Worm (Caenorhabditis elegans) whole organism, L1 larva: ENCODE data around the gene fbxc-40.
"Not testable (repeated sequence)": the region's sequence is repeated elsewhere in the genome, so short reads cannot be mapped to it uniquely, and the experiment has no call there.

Experiments
- C34B4.2 ChIP-seq: sonication (generic microtip); optimal IDR thresholded peaks from 2 replicates; lab custom pipeline; 2017; ENCODE audit warnings: mild to moderate bottlenecking, missing genetic modification characterization, missing compliant biosample characterization
- Y116A8C.19 ChIP-seq: sonication (generic microtip); optimal IDR thresholded peaks from 2 replicates; lab custom pipeline; 2016; ENCODE audit warnings: missing compliant biosample characterization, missing genetic modification characterization, borderline replicate concordance
- ceh-63 ChIP-seq: fragments of 200-800 bp; sonication (Bioruptor generic); optimal IDR thresholded peaks from 2 replicates; lab custom pipeline; 2018; ENCODE audit warnings: mild to moderate bottlenecking, missing genetic modification characterization, missing compliant biosample characterization
- ceh-82 ChIP-seq, 3 experiments: fragments of 150-350 bp in 1 of 3; sonication (generic microtip) in 2 of 3; optimal IDR thresholded peaks; 2 replicates each; lab custom pipeline; 2014 to 2017; ENCODE audit warnings: missing biosample characterization in 3 of 3, missing genetic modification characterization in 3 of 3
- dpl-1 ChIP-seq, 3 experiments: fragments of 150-350 bp in 2 of 3; sonication (generic microtip) in 1 of 3; optimal IDR thresholded peaks; 2 replicates each; lab custom pipeline; 2014 to 2017; ENCODE audit warnings: missing biosample characterization in 3 of 3, missing genetic modification characterization in 3 of 3, missing genetic modification reagents in 3 of 3
- efl-1 ChIP-seq, 4 experiments: fragments of 150-350 bp; optimal IDR thresholded peaks in 3 of 4; peaks in 1 of 4; 1 replicate in 1 of 4; 2 replicates in 3 of 4; lab custom pipeline; 2014; ENCODE audit warnings: missing biosample characterization in 2 of 4, missing genetic modification characterization in 2 of 4, missing genetic modification reagents in 2 of 4
- egl-13 ChIP-seq: sonication (generic microtip); optimal IDR thresholded peaks from 2 replicates; lab custom pipeline; 2016; ENCODE audit warnings: missing genotype, missing genetic modification reagents, missing genetic modification characterization, missing compliant biosample characterization
- egl-27 ChIP-seq, 2 experiments: fragments of 150-350 bp in 1 of 2; sonication (generic microtip); optimal IDR thresholded peaks; 3 replicates each; lab custom pipeline; 2017 to 2018; ENCODE audit warnings: missing biosample characterization in 2 of 2, missing genetic modification characterization in 2 of 2, missing genetic modification reagents in 2 of 2
- elt-2 ChIP-seq: sonication (generic microtip); optimal IDR thresholded peaks from 2 replicates; lab custom pipeline; 2016; ENCODE audit warnings: missing genetic modification characterization, mild to moderate bottlenecking, inconsistent platforms, missing compliant biosample characterization, missing genetic modification reagents
- fkh-10 ChIP-seq: sonication (generic microtip); optimal IDR thresholded peaks from 2 replicates; lab custom pipeline; 2017; ENCODE audit warnings: missing biosample characterization, missing genetic modification reagents, missing genetic modification characterization
- hlh-4 ChIP-seq: sonication (generic microtip); optimal IDR thresholded peaks from 2 replicates; lab custom pipeline; 2016; ENCODE audit warnings: mild to moderate bottlenecking, missing genetic modification characterization, missing compliant biosample characterization
- irx-1 ChIP-seq: sonication (generic microtip); optimal IDR thresholded peaks from 2 replicates; lab custom pipeline; 2016; ENCODE audit warnings: missing genetic modification characterization, missing compliant biosample characterization
- lin-14 ChIP-seq: fragments of 200-800 bp; sonication (Bioruptor generic); optimal IDR thresholded peaks from 2 replicates; lab custom pipeline; 2018; ENCODE audit warnings: mild to moderate bottlenecking, missing genetic modification characterization, moderate library complexity, missing compliant biosample characterization
- nhr-28 ChIP-seq: fragments of 150-350 bp; optimal IDR thresholded peaks from 2 replicates; lab custom pipeline; 2014; ENCODE audit warnings: missing biosample characterization, missing genetic modification characterization
- sptf-1 ChIP-seq: fragments of 150-350 bp; optimal IDR thresholded peaks from 2 replicates; lab custom pipeline; 2014; ENCODE audit warnings: missing biosample characterization, missing genetic modification characterization
- unc-130 ChIP-seq: fragments of 150-350 bp; optimal IDR thresholded peaks from 2 replicates; lab custom pipeline; 2017; ENCODE audit warnings: missing biosample characterization, missing genetic modification characterization, inconsistent platforms
- zag-1 ChIP-seq: fragments of 150-350 bp; optimal IDR thresholded peaks from 2 replicates; lab custom pipeline; 2014; ENCODE audit warnings: missing biosample characterization, missing genetic modification characterization

The fbxc-40 gene

ce11 chrII:1006375-1006774, 20.6 kb downstream of the fbxc-40 start, which contains the start of gene F45D11.14:
TSS of gene F45D11.14 (minus strand) at chrII:1006475.
- not testable (repeated sequence) for TF ChIP-seq irx-1; efl-1 (optimal IDR thresholded peaks at IDR 0.05; lab: Kevin White, UChicago); efl-1 (GFP tag; optimal IDR thresholded peaks at IDR 0.05 in 1 of 2; lab: Kevin White, UChicago); egl-27 (tag; optimal IDR thresholded peaks at IDR 0.05; lab: Kevin White, UChicago)

ce11 chrII:1024684-1025083, 38.9 kb downstream of the fbxc-40 start, which contains the start of gene btb-11:
TSS of gene btb-11 (minus strand) at chrII:1024784.
- not testable (repeated sequence) for TF ChIP-seq zag-1; dpl-1 (GFP tag; optimal IDR thresholded peaks at IDR 0.05; lab: Kevin White, UChicago); C34B4.2 (tag; lab: Kevin White, UChicago)

ce11 chrII:1026670-1027069, 40.9 kb downstream of the fbxc-40 start, which contains the start of gene M01D1.12:
TSS of gene M01D1.12 (plus strand) at chrII:1026970.
- TF ChIP-seq Y116A8C.19 (tag; lab: Kevin White, UChicago) (no peak), nhr-28 (tag; lab: Kevin White, UChicago) (no peak), lin-14 (no peak), ceh-82 (tag; optimal IDR thresholded peaks at IDR 0.05; lab: Kevin White, UChicago) (no peak), ceh-63 (GFP tag; lab: Kevin White, UChicago) (no peak)

ce11 chrII:1028602-1029001, 42.8 kb downstream of the fbxc-40 start, which contains the start of gene math-34:
TSS of gene math-34 (plus strand) at chrII:1028972.
- TF ChIP-seq nhr-28 (tag; lab: Kevin White, UChicago) (no peak), sptf-1 (no peak), fkh-10 (no peak), unc-130 (no peak), hlh-4 (tag; lab: Kevin White, UChicago) (no peak), elt-2 (tag; lab: Kevin White, UChicago) (peak; percentile 20), egl-13 (no peak)
